Fruit fly (Drosophila melanogaster): ENCODE data around the gene Lcp65Af.

DNA sequence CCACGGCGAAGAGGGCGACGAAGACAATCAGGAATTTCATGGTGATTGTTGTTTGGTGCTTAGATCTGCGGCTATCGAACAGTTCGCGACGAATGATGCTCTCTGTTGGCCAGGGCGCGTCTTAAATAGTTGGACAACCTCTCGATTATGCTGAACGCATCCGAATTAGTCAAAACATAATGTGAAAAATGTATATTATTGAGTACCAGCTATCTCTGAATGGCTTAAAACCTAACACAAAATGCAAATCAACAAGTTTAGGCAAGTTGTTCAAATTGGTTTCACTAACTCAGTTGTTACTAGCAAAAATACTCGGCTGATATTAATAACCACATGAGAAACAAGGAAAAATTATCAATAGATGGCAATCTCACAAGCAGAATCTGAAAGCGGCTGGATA is 1.4 kb downstream of the Lcp65Af start, which contains the start of gene Lcp65Ag1:
- no peak for TF ChIP-seq woc (GFP tag; optimal IDR thresholded peaks at IDR 0.05)
- no peak for TF ChIP-seq Dif (GFP tag; optimal IDR thresholded peaks at IDR 0.05; ENCODE audit: partially characterized antibody)
- no peak for TF ChIP-seq Hnf4 (GFP tag; optimal IDR thresholded peaks at IDR 0.05)
- TF ChIP-seq Dfd (GFP tag; optimal IDR thresholded peaks at IDR 0.05): no peak
- TF ChIP-seq dl (GFP tag; optimal IDR thresholded peaks at IDR 0.05; ENCODE audit: insufficient read depth in 1 of 2, partially characterized antibody in 2 of 2): no peak
- no peak for TF ChIP-seq Hr78 (GFP tag; optimal IDR thresholded peaks at IDR 0.05)
- TF ChIP-seq dsf (GFP tag; optimal IDR thresholded peaks at IDR 0.05; ENCODE audit: borderline replicate concordance): no peak
- no peak for TF ChIP-seq fru (GFP tag; optimal IDR thresholded peaks at IDR 0.05)
- no peak for TF ChIP-seq OdsH (GFP tag; optimal IDR thresholded peaks at IDR 0.05)
- no peak for TF ChIP-seq h (GFP tag; optimal IDR thresholded peaks at IDR 0.05)
- no peak for TF ChIP-seq ey (GFP tag; optimal IDR thresholded peaks at IDR 0.05)
- no peak for TF ChIP-seq psq (GFP tag; optimal IDR thresholded peaks at IDR 0.05)
- TF ChIP-seq Myc (optimal IDR thresholded peaks at IDR 0.05): no peak
- TF ChIP-seq CrebA (GFP tag; optimal IDR thresholded peaks at IDR 0.05; ENCODE audit: borderline replicate concordance): no peak

All from whole organism, wandering third instar larva.